Fruit fly (Drosophila melanogaster) whole organism, embryonic: ENCODE measurements around the gene CG4404.

Source experiments
- Atf6 ChIP-seq: fragments of 200-800 bp; sonication (Bioruptor generic); IDR thresholded peaks from 2 replicates; pipeline ENCODE4 v1.3.6; 2022; ENCODE audit warnings: missing biosample characterization, missing genetic modification characterization
- CG10267 ChIP-seq: fragments of 200-800 bp; sonication (Bioruptor generic); optimal IDR thresholded peaks from 2 replicates; lab custom pipeline; 2018; ENCODE audit warnings: missing biosample characterization, mild to moderate bottlenecking, missing genetic modification characterization, moderate library complexity
- CG11504 ChIP-seq: fragments of 200-800 bp; sonication (Bioruptor generic); optimal IDR thresholded peaks from 3 replicates; lab custom pipeline; 2019; ENCODE audit warnings: missing biosample characterization, mild to moderate bottlenecking, missing genetic modification characterization, moderate library complexity
- CG12391 ChIP-seq: fragments of 200-800 bp; sonication (Bioruptor generic); optimal IDR thresholded peaks from 3 replicates; lab custom pipeline; 2018; ENCODE audit warnings: missing biosample characterization, mild to moderate bottlenecking, missing genetic modification characterization, moderate library complexity
- CG14965 ChIP-seq: fragments of 200-800 bp; sonication (Bioruptor generic); optimal IDR thresholded peaks from 2 replicates; lab custom pipeline; 2016; ENCODE audit warnings: missing biosample characterization, missing genetic modification characterization, borderline replicate concordance
- CG15269 ChIP-seq: fragments of 200-800 bp; sonication (Bioruptor generic); optimal IDR thresholded peaks from 2 replicates; lab custom pipeline; 2018; ENCODE audit warnings: missing biosample characterization, mild to moderate bottlenecking, missing genetic modification characterization, moderate library complexity
- CG1529 ChIP-seq: fragments of 200-800 bp; sonication (Bioruptor generic); optimal IDR thresholded peaks from 3 replicates; lab custom pipeline; 2018; ENCODE audit warnings: missing biosample characterization, missing genetic modification characterization
- CG15479 ChIP-seq: fragments of 200-800 bp; sonication (Bioruptor generic); optimal IDR thresholded peaks from 3 replicates; lab custom pipeline; 2019; ENCODE audit warnings: missing biosample characterization, mild to moderate bottlenecking, missing genetic modification characterization, moderate library complexity
- CG2120 ChIP-seq: fragments of 200-800 bp; sonication (Bioruptor generic); optimal IDR thresholded peaks from 3 replicates; lab custom pipeline; 2016; ENCODE audit warnings: missing biosample characterization, missing genetic modification characterization
- CG2199 ChIP-seq: fragments of 200-800 bp; sonication (Bioruptor generic); IDR thresholded peaks from 3 replicates; pipeline ENCODE4 v1.3.6; 2022; ENCODE audit warnings: missing biosample characterization, missing genetic modification characterization
- CG2678 ChIP-seq: fragments of 200-800 bp; sonication (Bioruptor generic); optimal IDR thresholded peaks from 3 replicates; lab custom pipeline; 2019; ENCODE audit warnings: missing biosample characterization, mild to moderate bottlenecking, missing genetic modification characterization, moderate library complexity
- CG30403 ChIP-seq: fragments of 200-800 bp; sonication (Bioruptor generic); optimal IDR thresholded peaks from 3 replicates; lab custom pipeline; 2016; ENCODE audit warnings: missing biosample characterization, missing genetic modification characterization
- CG4424 ChIP-seq: fragments of 200-800 bp; sonication (Bioruptor generic); optimal IDR thresholded peaks from 3 replicates; lab custom pipeline; 2016; ENCODE audit warnings: missing biosample characterization, missing genetic modification characterization
- CG4617 ChIP-seq: fragments of 200-800 bp; sonication (Bioruptor generic); optimal IDR thresholded peaks from 3 replicates; lab custom pipeline; 2016; ENCODE audit warnings: missing biosample characterization, missing genetic modification characterization, borderline replicate concordance
- CG6791 ChIP-seq: fragments of 200-800 bp; sonication (Bioruptor generic); IDR thresholded peaks from 3 replicates; pipeline ENCODE4 v1.3.6; 2022; ENCODE audit warnings: missing biosample characterization, missing genetic modification characterization; ENCODE audit not compliant: partially characterized antibody
- CG7556 ChIP-seq: fragments of 200-800 bp; sonication (Bioruptor generic); optimal IDR thresholded peaks from 2 replicates; lab custom pipeline; 2017; ENCODE audit warnings: missing biosample characterization, mild to moderate bottlenecking, missing genetic modification characterization
- CG7786 ChIP-seq: fragments of 200-800 bp; sonication (Bioruptor generic); optimal IDR thresholded peaks from 2 replicates; lab custom pipeline; 2016; ENCODE audit warnings: missing biosample characterization, missing genetic modification characterization
- CG8290 ChIP-seq, 3 experiments: fragments of 200-800 bp; sonication (Bioruptor generic); optimal IDR thresholded peaks; 2 replicates each; lab custom pipeline; 2016 to 2019; ENCODE audit warnings: missing biosample characterization in 3 of 3, missing genetic modification characterization in 3 of 3, mild to moderate bottlenecking in 2 of 3, moderate library complexity in 1 of 3
- CG8765 ChIP-seq: fragments of 200-800 bp; sonication (Bioruptor generic); IDR thresholded peaks from 2 replicates; pipeline ENCODE4 v1.3.6; 2022; ENCODE audit warnings: missing biosample characterization, missing genetic modification characterization
- CG8924 ChIP-seq: fragments of 200-800 bp; optimal IDR thresholded peaks from 3 replicates; lab custom pipeline; 2019; ENCODE audit warnings: missing biosample characterization, mild to moderate bottlenecking, missing genetic modification characterization, moderate library complexity
- CG9797 ChIP-seq: fragments of 200-800 bp; sonication (Bioruptor generic); optimal IDR thresholded peaks from 3 replicates; lab custom pipeline; 2018; ENCODE audit warnings: missing biosample characterization, mild to moderate bottlenecking, missing genetic modification characterization
- CoRest ChIP-seq: fragments of 200-800 bp; sonication (Bioruptor generic); optimal IDR thresholded peaks from 3 replicates; lab custom pipeline; 2018; ENCODE audit warnings: missing biosample characterization, mild to moderate bottlenecking, missing genetic modification characterization, moderate library complexity
- Fer2 ChIP-seq: fragments of 200-800 bp; sonication (Bioruptor generic); optimal IDR thresholded peaks from 2 replicates; lab custom pipeline; 2018; ENCODE audit warnings: missing biosample characterization, mild to moderate bottlenecking, missing genetic modification characterization, moderate library complexity
- H15 ChIP-seq: fragments of 200-800 bp; sonication (Bioruptor generic); IDR thresholded peaks from 3 replicates; pipeline ENCODE4 v1.3.6; 2022; ENCODE audit warnings: missing biosample characterization, missing genetic modification characterization
- Max ChIP-seq: fragments of 200-800 bp; sonication (Bioruptor generic); optimal IDR thresholded peaks from 2 replicates; lab custom pipeline; 2016; ENCODE audit warnings: missing biosample characterization, mild to moderate bottlenecking, missing genetic modification characterization
- Poxn ChIP-seq: fragments of 200-800 bp; sonication (Bioruptor generic); IDR thresholded peaks from 2 replicates; pipeline ENCODE4 v1.3.6; 2022; ENCODE audit warnings: missing biosample characterization, missing genetic modification characterization
- Sox100B ChIP-seq: fragments of 200-800 bp; sonication (Bioruptor generic); optimal IDR thresholded peaks from 3 replicates; lab custom pipeline; 2018; ENCODE audit warnings: missing biosample characterization, mild to moderate bottlenecking, missing genetic modification characterization
- abd-A ChIP-seq: fragments of 200-800 bp; sonication (Bioruptor generic); optimal IDR thresholded peaks from 3 replicates; lab custom pipeline; 2019; ENCODE audit warnings: missing biosample characterization, mild to moderate bottlenecking, missing genetic modification characterization, moderate library complexity
- bsh ChIP-seq, 2 experiments: fragments of 200-800 bp; sonication (Bioruptor generic); optimal IDR thresholded peaks; 2 replicates each; lab custom pipeline; 2017 to 2018; ENCODE audit warnings: mild to moderate bottlenecking in 2 of 2, missing biosample characterization in 2 of 2, missing genetic modification characterization in 2 of 2, moderate library complexity in 1 of 2
- dan ChIP-seq: fragments of 200-800 bp; sonication (Bioruptor generic); IDR thresholded peaks from 2 replicates; pipeline ENCODE4 v1.3.6; 2022; ENCODE audit warnings: missing biosample characterization, missing genetic modification characterization
- dimm ChIP-seq: fragments of 200-800 bp; sonication (Bioruptor generic); IDR thresholded peaks from 2 replicates; pipeline ENCODE4 v1.3.6; 2022; ENCODE audit warnings: missing biosample characterization, missing genetic modification characterization
- ewg ChIP-seq: fragments of 200-800 bp; sonication (Bioruptor generic); optimal IDR thresholded peaks from 3 replicates; lab custom pipeline; 2017; ENCODE audit warnings: mild to moderate bottlenecking, missing biosample characterization, missing genetic modification reagents, missing genetic modification characterization
- fd3F ChIP-seq: fragments of 200-800 bp; sonication (Bioruptor generic); optimal IDR thresholded peaks from 2 replicates; lab custom pipeline; 2018; ENCODE audit warnings: missing biosample characterization, mild to moderate bottlenecking, missing genetic modification characterization, moderate library complexity
- fu2 ChIP-seq: fragments of 200-800 bp; sonication (Bioruptor generic); optimal IDR thresholded peaks from 2 replicates; lab custom pipeline; 2016; ENCODE audit warnings: missing biosample characterization, missing genetic modification characterization
- hkb ChIP-seq, 2 experiments: fragments of 200-800 bp in 1 of 2; fragments of >200 bp in 1 of 2; sonication (Bioruptor generic) in 1 of 2; IDR thresholded peaks in 1 of 2; optimal IDR thresholded peaks in 1 of 2; 2 replicates each; pipeline versions ENCODE4 v1.3.6 to Lab custom; 2017 to 2022; ENCODE audit warnings: missing biosample characterization in 1 of 2, missing genetic modification characterization in 1 of 2
- kni ChIP-seq: fragments of 200-800 bp; sonication (Bioruptor generic); optimal IDR thresholded peaks from 3 replicates; lab custom pipeline; 2017; ENCODE audit warnings: mild to moderate bottlenecking, missing biosample characterization, missing genetic modification reagents, missing genetic modification characterization
- knrl ChIP-seq: fragments of 200-800 bp; sonication (Bioruptor generic); IDR thresholded peaks from 3 replicates; pipeline ENCODE4 v1.3.6; 2022; ENCODE audit warnings: missing biosample characterization, missing genetic modification characterization; ENCODE audit not compliant: partially characterized antibody
- lilli ChIP-seq: fragments of 200-800 bp; sonication (Bioruptor generic); optimal IDR thresholded peaks from 3 replicates; lab custom pipeline; 2016; ENCODE audit warnings: missing biosample characterization, missing genetic modification characterization
- oc ChIP-seq: fragments of 200-800 bp; sonication (Bioruptor generic); optimal IDR thresholded peaks from 2 replicates; lab custom pipeline; 2018; ENCODE audit warnings: missing biosample characterization, mild to moderate bottlenecking, missing genetic modification characterization, moderate library complexity
- sc ChIP-seq, 3 experiments: fragments of >200 bp in 2 of 3; fragments of 200-800 bp in 1 of 3; sonication (Bioruptor generic) in 1 of 3; optimal IDR thresholded peaks; 2 replicates in 2 of 3; 3 replicates in 1 of 3; lab custom pipeline; 2017; ENCODE audit warnings: mild to moderate bottlenecking in 1 of 3, missing biosample characterization in 1 of 3, missing genetic modification characterization in 1 of 3, missing genetic modification reagents in 1 of 3
- ssp ChIP-seq: fragments of 200-800 bp; sonication (Bioruptor generic); IDR thresholded peaks from 2 replicates; pipeline ENCODE4 v1.3.6; 2022; ENCODE audit warnings: missing biosample characterization, missing genetic modification characterization
- tgo ChIP-seq: fragments of 200-800 bp; sonication (Bioruptor generic); IDR thresholded peaks from 3 replicates; pipeline ENCODE4 v1.3.6; 2022; ENCODE audit warnings: missing biosample characterization, missing genetic modification characterization
- tx ChIP-seq: fragments of 200-800 bp; sonication (Bioruptor generic); optimal IDR thresholded peaks from 2 replicates; lab custom pipeline; 2016; ENCODE audit warnings: missing biosample characterization, missing genetic modification characterization
- unpg ChIP-seq: fragments of 200-800 bp; sonication (Bioruptor generic); optimal IDR thresholded peaks from 3 replicates; lab custom pipeline; 2018; ENCODE audit warnings: missing biosample characterization, mild to moderate bottlenecking, missing genetic modification characterization, moderate library complexity

CG4404 gene

DNA sequence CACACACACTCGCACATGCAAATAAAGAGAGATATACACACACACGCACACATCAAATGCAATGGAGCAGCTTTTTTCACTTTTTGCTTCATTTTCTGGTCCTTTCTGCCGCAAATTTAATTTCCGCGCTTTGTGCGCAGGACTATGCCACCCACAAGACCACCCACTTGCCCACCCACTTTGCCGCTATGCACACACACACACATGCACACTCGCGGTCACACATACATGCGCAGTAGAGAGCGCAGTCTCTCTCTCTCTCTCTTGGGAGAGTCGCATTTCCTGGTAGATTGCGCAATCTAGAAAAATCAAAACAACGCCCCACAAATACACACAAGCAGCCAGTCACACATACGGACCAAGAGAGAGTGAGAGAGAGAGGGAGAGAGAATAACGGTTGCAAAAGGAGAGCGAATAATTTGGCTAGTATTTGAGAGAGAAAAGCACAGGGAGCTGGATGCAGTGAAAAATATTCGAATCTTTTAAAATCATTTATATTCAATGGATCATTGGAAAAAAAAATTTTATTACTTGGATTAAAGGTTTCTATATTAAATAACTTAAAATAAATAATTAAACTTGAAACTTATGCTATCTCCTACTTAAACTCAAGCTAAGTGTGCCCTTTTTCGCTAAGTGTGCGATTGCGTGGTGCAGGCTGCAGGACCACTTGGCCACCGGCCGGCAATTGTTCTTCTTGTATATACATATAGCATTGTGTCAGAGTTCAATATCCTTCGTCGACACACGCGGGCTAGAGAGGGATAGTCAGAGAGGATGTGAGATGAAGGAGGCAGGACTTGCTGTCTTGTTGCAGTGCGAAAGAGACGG lies 19.8 kb upstream of the CG4404 start (continued):
- TF ChIP-seq Sox100B (GFP tag; lab: Kevin White, UChicago), result peak; percentile 54
- TF ChIP-seq fu2, result no peak
- no peak for TF ChIP-seq Fer2 (tag; lab: Kevin White, UChicago)
- TF ChIP-seq hkb (optimal IDR thresholded peaks at IDR 0.05; lab: Kevin White, UChicago), result no peak
- peak; percentile 78 for TF ChIP-seq hkb (GFP tag; IDR thresholded peaks at IDR 0.05; lab: Robert Waterston, UW)
- peak; percentile 56 for TF ChIP-seq Atf6 (GFP tag; lab: Robert Waterston, UW)
- 0 out of 2 replicates have a peak, but pooled peaks have one; percentile 10 for TF ChIP-seq dan (GFP tag; lab: Robert Waterston, UW)
- no peak for TF ChIP-seq tx
- peak; percentile 74 for TF ChIP-seq CG8924 (tag; lab: Kevin White, UChicago)
- no peak for TF ChIP-seq Max (GFP tag; lab: Kevin White, UChicago)
- TF ChIP-seq H15 (GFP tag; lab: Robert Waterston, UW), result 0 out of 3 replicates have a peak, but pooled peaks have one; percentile 51
- TF ChIP-seq CG8290 (GFP tag; optimal IDR thresholded peaks at IDR 0.05; lab: Kevin White, UChicago), result peak; percentile 39
- no peak for TF ChIP-seq CG8290 (tag; optimal IDR thresholded peaks at IDR 0.05; lab: Kevin White, UChicago)
- TF ChIP-seq CG15269 (tag; lab: Kevin White, UChicago), result peak; percentile 46
- TF ChIP-seq ewg (GFP tag; lab: Kevin White, UChicago), result peak; percentile 84
- TF ChIP-seq lilli (GFP tag; lab: Kevin White, UChicago), result peak; percentile 46
- no peak for TF ChIP-seq CG2120 (GFP tag; lab: Kevin White, UChicago)
- TF ChIP-seq Poxn (GFP tag; lab: Robert Waterston, UW), result no peak
- TF ChIP-seq CG4617 (GFP tag; lab: Kevin White, UChicago), result no peak

DNA sequence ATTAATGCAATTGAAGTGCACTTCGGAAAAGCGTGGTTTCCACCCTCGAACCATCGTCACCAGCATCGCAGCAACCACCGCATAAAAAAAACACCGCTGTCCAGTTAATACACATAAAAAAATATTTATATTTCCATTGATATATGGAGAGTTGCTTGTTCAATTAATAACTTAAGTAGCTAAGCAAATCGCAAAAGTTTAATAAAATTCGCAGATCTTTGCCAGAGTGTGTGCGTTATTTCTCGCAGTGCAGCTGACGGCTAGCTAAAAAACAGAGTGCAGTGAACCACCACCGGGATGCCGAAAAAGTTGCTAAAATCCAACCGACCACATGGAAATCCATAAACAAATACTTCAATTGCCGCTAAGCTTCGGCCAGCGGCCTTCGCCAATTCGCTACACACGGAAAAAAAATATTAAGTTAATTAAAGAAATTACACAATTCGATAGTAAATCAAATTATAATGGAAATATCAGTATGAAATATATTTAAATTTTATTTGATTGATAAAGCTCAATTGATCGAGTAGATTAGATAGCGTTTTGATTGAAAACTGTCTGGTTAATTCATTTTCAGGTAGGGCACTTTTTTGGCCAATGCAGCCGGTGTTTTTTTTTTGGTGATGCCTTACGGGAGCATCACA lies 17.6 kb upstream of the CG4404 start:
- TF ChIP-seq CG30403 (GFP tag; lab: Kevin White, UChicago), result peak; percentile 34
- peak; percentile 11 for TF ChIP-seq CG4424 (GFP tag; lab: Kevin White, UChicago)
- TF ChIP-seq CG10267 (tag; lab: Kevin White, UChicago), result peak; percentile 25
- peak; percentile 16 for TF ChIP-seq CG8924 (tag; lab: Kevin White, UChicago)
- TF ChIP-seq ssp (GFP tag; lab: Robert Waterston, UW), result no peak
- peak; percentile 2 for TF ChIP-seq oc (tag; lab: Kevin White, UChicago)
- TF ChIP-seq CG7556, result peak; percentile 37
- TF ChIP-seq CG2199, result no peak
- no peak for TF ChIP-seq kni (GFP tag; lab: Kevin White, UChicago)
- TF ChIP-seq CG11504 (tag; lab: Kevin White, UChicago), result peak; percentile 63
- TF ChIP-seq CG8765 (GFP tag; lab: Robert Waterston, UW), result no peak
- TF ChIP-seq tgo, result 0 out of 3 replicates have a peak, but pooled peaks have one; percentile 27
- no peak for TF ChIP-seq abd-A (tag; lab: Kevin White, UChicago)
- TF ChIP-seq CG15479, result no peak
- peak; percentile 13 for TF ChIP-seq CG2120 (GFP tag; lab: Kevin White, UChicago)
- TF ChIP-seq CG14965 (GFP tag; lab: Kevin White, UChicago), result no peak
- TF ChIP-seq CG12391 (tag; lab: Kevin White, UChicago), result peak; percentile 39
- no peak for TF ChIP-seq fd3F (GFP tag; lab: Kevin White, UChicago)
- TF ChIP-seq CG9797 (GFP tag; lab: Kevin White, UChicago), result no peak
- no peak for TF ChIP-seq CG7786 (GFP tag; lab: Kevin White, UChicago)
- TF ChIP-seq CG1529 (GFP tag; lab: Kevin White, UChicago), result peak; percentile 29
- TF ChIP-seq CG6791, result no peak
- TF ChIP-seq bsh (GFP tag; optimal IDR thresholded peaks at IDR 0.05; lab: Kevin White, UChicago), result peak in 1 of 2 experiments; percentile 69
- TF ChIP-seq dimm, result no peak
- TF ChIP-seq CoRest (tag; lab: Kevin White, UChicago), result peak; percentile 36
- no peak for TF ChIP-seq sc (optimal IDR thresholded peaks at IDR 0.05; lab: Kevin White, UChicago)
- TF ChIP-seq sc (GFP tag; optimal IDR thresholded peaks at IDR 0.05; lab: Kevin White, UChicago), result peak; percentile 9
- no peak for TF ChIP-seq knrl (GFP tag; lab: Robert Waterston, UW)
- peak; percentile 33 for TF ChIP-seq unpg
- TF ChIP-seq CG2678 (tag; lab: Kevin White, UChicago), result peak; percentile 52
